Fruit fly (Drosophila melanogaster) whole organism, embryonic: ENCODE data around the gene CG12811.

Experiments
- CG13296 ChIP-seq: fragments of 200-800 bp; sonication (Bioruptor generic); optimal IDR thresholded peaks from 3 replicates; lab custom pipeline; 2018; ENCODE audit warnings: missing biosample characterization, mild to moderate bottlenecking, missing genetic modification characterization
- NFAT ChIP-seq: fragments of 200-800 bp; sonication (Bioruptor generic); IDR thresholded peaks from 2 replicates; pipeline ENCODE4 v1.3.6; 2022; ENCODE audit warnings: missing biosample characterization, missing genetic modification characterization

- peak; percentile 56 for TF ChIP-seq NFAT (GFP tag; lab: Robert Waterston, UW)
- TF ChIP-seq CG13296, result no peak
Measured at dm6 chr3R:10087206-10087927, 38.8 kb upstream of the CG12811 start.
